Fruit fly (Drosophila melanogaster) S2 (cell line): ENCODE measurements around the gene Mul1.

Experiments
- CG8478 ChIP-seq: fragments of >200 bp; optimal IDR thresholded peaks from 2 replicates; lab custom pipeline; 2018
- CTCF ChIP-seq, 2 experiments: fragments of >200 bp; optimal IDR thresholded peaks; 2 replicates each; lab custom pipeline; 2018

dm6 chr3L:3976438-3976837, 44.8 kb upstream of the Mul1 start:
- TF ChIP-seq CG8478 (no peak), CTCF (optimal IDR thresholded peaks at IDR 0.05; lab: Kevin White, UChicago) (no peak)
